Worm (Caenorhabditis elegans): Measurements from ENCODE around the gene C15F1.5.

C15F1.5 gene

ce11 chrII:6967618-6968017 lies 2.8 kb downstream of the C15F1.5 start, which contains the start of gene eif-2Bgamma (continued):
- TF ChIP-seq unc-30 (tag; optimal IDR thresholded peaks at IDR 0.05) (no peak), C16A3.4 (tag; optimal IDR thresholded peaks at IDR 0.05) (peak; percentile 32), tbx-2 (tag; optimal IDR thresholded peaks at IDR 0.05) (no peak), swsn-7 (tag; optimal IDR thresholded peaks at IDR 0.05) (no peak), nhr-77 (tag; optimal IDR thresholded peaks at IDR 0.05) (no peak), fos-1 (tag; optimal IDR thresholded peaks at IDR 0.05) (no peak), lin-35 (GFP tag; optimal IDR thresholded peaks at IDR 0.05) (peak; percentile 50 to 68), lin-15B (tag; optimal IDR thresholded peaks at IDR 0.05) (no peak), mab-9 (GFP tag; IDR thresholded peaks at IDR 0.05) (no peak), nhr-84 (tag; optimal IDR thresholded peaks at IDR 0.05) (no peak), ceh-63 (GFP tag; optimal IDR thresholded peaks at IDR 0.05) (no peak), C04F5.9 (tag; optimal IDR thresholded peaks at IDR 0.05) (peak; percentile 16), lin-14 (GFP tag; optimal IDR thresholded peaks at IDR 0.05) (peak; percentile 14), snpc-4 (tag; optimal IDR thresholded peaks at IDR 0.05) (peak; percentile 85), lsy-2 (tag; optimal IDR thresholded peaks at IDR 0.05) (peak; percentile 34 to 77), hpl-2 (GFP tag; optimal IDR thresholded peaks at IDR 0.05) (no peak), lin-13 (GFP tag; optimal IDR thresholded peaks at IDR 0.05) (no peak), zip-4 (GFP tag; optimal IDR thresholded peaks at IDR 0.05) (no peak), efl-1 (optimal IDR thresholded peaks at IDR 0.05) (peak; percentile 45 to 59), efl-1 (GFP tag; optimal IDR thresholded peaks at IDR 0.05 in 1 of 2) (peak; percentile 51 to 95), unc-62 (GFP tag; optimal IDR thresholded peaks at IDR 0.05) (no peak), nhr-85 (tag) (no peak), ets-5 (GFP tag; IDR thresholded peaks at IDR 0.05) (no peak), mef-2 (tag; optimal IDR thresholded peaks at IDR 0.05) (no peak), ceh-90 (tag; optimal IDR thresholded peaks at IDR 0.05) (no peak), nhr-47 (tag; optimal IDR thresholded peaks at IDR 0.05) (no peak), fkh-8 (tag; optimal IDR thresholded peaks at IDR 0.05) (no peak), grh-1 (GFP tag; IDR thresholded peaks at IDR 0.05) (no peak), tlp-1 (tag; optimal IDR thresholded peaks at IDR 0.05) (no peak), skn-1 (tag; optimal IDR thresholded peaks at IDR 0.05) (peak; percentile 38), fkh-10 (GFP tag; optimal IDR thresholded peaks at IDR 0.05) (no peak), egl-27 (tag; optimal IDR thresholded peaks at IDR 0.05) (no peak), dpl-1 (GFP tag; optimal IDR thresholded peaks at IDR 0.05) (peak; percentile 24 to 64 (median 56)), sptf-1 (tag; optimal IDR thresholded peaks at IDR 0.05) (no peak), mdl-1 (tag; optimal IDR thresholded peaks at IDR 0.05) (no peak), lir-3 (tag; optimal IDR thresholded peaks at IDR 0.05; ENCODE audit: poor library complexity) (no peak), elt-3 (tag; optimal IDR thresholded peaks at IDR 0.05) (no peak), ceh-8 (GFP tag; optimal IDR thresholded peaks at IDR 0.05) (no peak), pag-3 (tag; optimal IDR thresholded peaks at IDR 0.05; ENCODE audit: borderline replicate concordance, insufficient read depth) (no peak), hlh-4 (tag; optimal IDR thresholded peaks at IDR 0.05) (no peak), pax-3 (tag; optimal IDR thresholded peaks at IDR 0.05) (no peak), fkh-4 (tag; optimal IDR thresholded peaks at IDR 0.05; ENCODE audit: borderline replicate concordance) (no peak), nhr-20 (tag; optimal IDR thresholded peaks at IDR 0.05) (no peak), C34B4.2 (tag; optimal IDR thresholded peaks at IDR 0.05) (no peak), dsc-1 (tag; optimal IDR thresholded peaks at IDR 0.05) (no peak), jun-1 (tag; optimal IDR thresholded peaks at IDR 0.05) (no peak), unc-98 (GFP tag; IDR thresholded peaks at IDR 0.05) (no peak), nhr-71 (tag; optimal IDR thresholded peaks at IDR 0.05) (peak; percentile 7), unc-86 (tag; optimal IDR thresholded peaks at IDR 0.05) (no peak)

Measured in whole organism, L1 larva.